Fruit fly (Drosophila melanogaster) whole organism, prepupa: ENCODE data around the gene CG9674.

Experiments used
- CG10669 ChIP-seq: fragments of 200-800 bp; sonication (Bioruptor generic); optimal IDR thresholded peaks from 3 replicates; lab custom pipeline; 2018; ENCODE audit warnings: missing biosample characterization, mild to moderate bottlenecking, missing genetic modification characterization, moderate library complexity
- CG11762 ChIP-seq: fragments of 200-800 bp; sonication (Bioruptor generic); optimal IDR thresholded peaks from 3 replicates; lab custom pipeline; 2016; ENCODE audit warnings: missing biosample characterization, missing genetic modification characterization; ENCODE audit not compliant: insufficient read depth
- CG15336 ChIP-seq: fragments of 200-800 bp; sonication (Bioruptor generic); IDR thresholded peaks from 2 replicates; pipeline ENCODE4 v1.3.6; 2022; ENCODE audit warnings: missing biosample characterization, missing genetic modification characterization
- CG1621 ChIP-seq: fragments of 200-800 bp; sonication (Bioruptor generic); optimal IDR thresholded peaks from 3 replicates; lab custom pipeline; 2018; ENCODE audit warnings: missing biosample characterization, mild to moderate bottlenecking, missing genetic modification characterization
- CG16779 ChIP-seq: fragments of 200-800 bp; sonication (Bioruptor generic); optimal IDR thresholded peaks from 3 replicates; lab custom pipeline; 2017; ENCODE audit warnings: missing biosample characterization, mild to moderate bottlenecking, missing genetic modification characterization
- CG3032 ChIP-seq: fragments of 200-800 bp; optimal IDR thresholded peaks from 2 replicates; lab custom pipeline; 2019; ENCODE audit warnings: missing biosample characterization, mild to moderate bottlenecking, missing genetic modification characterization, moderate library complexity
- CG31627 ChIP-seq: fragments of 200-800 bp; sonication (Bioruptor generic); optimal IDR thresholded peaks from 3 replicates; lab custom pipeline; 2016; ENCODE audit warnings: missing biosample characterization, missing genetic modification characterization
- CG32006 ChIP-seq: fragments of 200-800 bp; sonication (Bioruptor generic); optimal IDR thresholded peaks from 3 replicates; lab custom pipeline; 2017; ENCODE audit warnings: missing biosample characterization, mild to moderate bottlenecking, missing genetic modification characterization
- CG34406 ChIP-seq: fragments of 200-800 bp; sonication (Bioruptor generic); optimal IDR thresholded peaks from 3 replicates; lab custom pipeline; 2016; ENCODE audit warnings: missing biosample characterization, missing genetic modification characterization
- CG3919 ChIP-seq: fragments of 200-800 bp; sonication (Bioruptor generic); optimal IDR thresholded peaks from 3 replicates; lab custom pipeline; 2016; ENCODE audit warnings: missing biosample characterization, missing genetic modification characterization
- CG4318 ChIP-seq: fragments of 200-800 bp; sonication (Bioruptor generic); optimal IDR thresholded peaks from 3 replicates; lab custom pipeline; 2017; ENCODE audit warnings: missing biosample characterization, mild to moderate bottlenecking, missing genetic modification characterization
- CG6163 ChIP-seq: fragments of 200-800 bp; sonication (Bioruptor generic); IDR thresholded peaks from 3 replicates; pipeline ENCODE4 v1.3.6; 2022; ENCODE audit warnings: missing biosample characterization, missing genetic modification characterization
- CG6792 ChIP-seq: fragments of 200-800 bp; sonication (Bioruptor generic); optimal IDR thresholded peaks from 3 replicates; lab custom pipeline; 2016; ENCODE audit warnings: missing biosample characterization, missing genetic modification characterization
- CG6808 ChIP-seq: fragments of 200-800 bp; sonication (Bioruptor generic); optimal IDR thresholded peaks from 3 replicates; lab custom pipeline; 2017; ENCODE audit warnings: missing biosample characterization, missing genetic modification characterization, mild to moderate bottlenecking, moderate library complexity, missing genetic modification reagents
- CG6854 ChIP-seq: fragments of 200-800 bp; sonication (Bioruptor generic); optimal IDR thresholded peaks from 2 replicates; lab custom pipeline; 2017; ENCODE audit warnings: missing biosample characterization, mild to moderate bottlenecking, missing genetic modification characterization
- CG7368 ChIP-seq: fragments of 200-800 bp; sonication (Bioruptor generic); optimal IDR thresholded peaks from 3 replicates; lab custom pipeline; 2016; ENCODE audit warnings: missing biosample characterization, missing genetic modification characterization
- CG8119 ChIP-seq: fragments of 200-800 bp; sonication (Bioruptor generic); IDR thresholded peaks from 3 replicates; pipeline ENCODE4 v1.3.6; 2022; ENCODE audit warnings: missing biosample characterization, missing genetic modification characterization
- CG8319 ChIP-seq: fragments of 200-800 bp; sonication (Bioruptor generic); optimal IDR thresholded peaks from 3 replicates; lab custom pipeline; 2016; ENCODE audit warnings: missing biosample characterization, missing genetic modification characterization
- CG8632 ChIP-seq: fragments of 200-800 bp; sonication (Bioruptor generic); optimal IDR thresholded peaks from 3 replicates; lab custom pipeline; 2016; ENCODE audit warnings: missing biosample characterization, missing genetic modification characterization
- CG9139 ChIP-seq: fragments of 200-800 bp; sonication (Bioruptor generic); optimal IDR thresholded peaks from 3 replicates; lab custom pipeline; 2017; ENCODE audit warnings: missing biosample characterization, mild to moderate bottlenecking, missing genetic modification characterization
- Eip78C ChIP-seq: fragments of 200-800 bp; sonication (Bioruptor generic); peaks from one replicate; lab custom pipeline; 2016; ENCODE audit warnings: missing biosample characterization, missing genetic modification characterization
- Eip93F ChIP-seq: fragments of 200-800 bp; sonication (Bioruptor generic); optimal IDR thresholded peaks from 2 replicates; lab custom pipeline; 2016; ENCODE audit warnings: missing biosample characterization, mild to moderate bottlenecking, missing genetic modification characterization
- Ets21C ChIP-seq: fragments of 200-800 bp; sonication (Bioruptor generic); optimal IDR thresholded peaks from 3 replicates; lab custom pipeline; 2016; ENCODE audit warnings: missing biosample characterization, missing genetic modification characterization
- Ets96B ChIP-seq: fragments of 200-800 bp; optimal IDR thresholded peaks from 2 replicates; lab custom pipeline; 2019; ENCODE audit warnings: missing biosample characterization, mild to moderate bottlenecking, missing genetic modification characterization, moderate library complexity
- Gug ChIP-seq: fragments of 200-800 bp; sonication (Bioruptor generic); IDR thresholded peaks from 2 replicates; pipeline ENCODE4 v1.3.6; 2022; ENCODE audit warnings: missing biosample characterization, missing genetic modification characterization
- Hr39 ChIP-seq: fragments of 200-800 bp; sonication (Bioruptor generic); optimal IDR thresholded peaks from 2 replicates; lab custom pipeline; 2016; ENCODE audit warnings: missing biosample characterization, missing genetic modification characterization
- Hr4 ChIP-seq: fragments of 200-800 bp; sonication (Bioruptor generic); optimal IDR thresholded peaks from 3 replicates; lab custom pipeline; 2016; ENCODE audit warnings: missing biosample characterization, missing genetic modification characterization
- Smox ChIP-seq: fragments of 200-800 bp; sonication (Bioruptor generic); optimal IDR thresholded peaks from 3 replicates; lab custom pipeline; 2016; ENCODE audit warnings: missing biosample characterization, missing genetic modification characterization
- Sox102F ChIP-seq: fragments of 200-800 bp; sonication (Bioruptor generic); optimal IDR thresholded peaks from 2 replicates; lab custom pipeline; 2016; ENCODE audit warnings: missing biosample characterization, mild to moderate bottlenecking, missing genetic modification characterization
- Sox14 ChIP-seq: fragments of 200-800 bp; sonication (Bioruptor generic); optimal IDR thresholded peaks from 3 replicates; lab custom pipeline; 2016; ENCODE audit warnings: missing biosample characterization, missing genetic modification characterization
- achi ChIP-seq: fragments of 200-800 bp; sonication (Bioruptor generic); optimal IDR thresholded peaks from 3 replicates; lab custom pipeline; 2016; ENCODE audit warnings: missing biosample characterization, missing genetic modification characterization
- cyc ChIP-seq: fragments of 200-800 bp; sonication (Bioruptor generic); optimal IDR thresholded peaks from 3 replicates; lab custom pipeline; 2016; ENCODE audit warnings: missing biosample characterization, missing genetic modification characterization
- dsx ChIP-seq: fragments of 200-800 bp; optimal IDR thresholded peaks from 3 replicates; lab custom pipeline; 2019; ENCODE audit warnings: missing biosample characterization, mild to moderate bottlenecking, missing genetic modification characterization, moderate library complexity; ENCODE audit not compliant: poor library complexity, severe bottlenecking
- eg ChIP-seq: fragments of 200-800 bp; sonication (Bioruptor generic); IDR thresholded peaks from 3 replicates; pipeline ENCODE4 v1.3.6; 2022; ENCODE audit warnings: missing biosample characterization, missing genetic modification characterization
- esn ChIP-seq: fragments of 200-800 bp; sonication (Bioruptor generic); optimal IDR thresholded peaks from 2 replicates; lab custom pipeline; 2016; ENCODE audit warnings: missing biosample characterization, mild to moderate bottlenecking, missing genetic modification characterization, moderate library complexity
- fd59A ChIP-seq: fragments of 200-800 bp; sonication (Bioruptor generic); optimal IDR thresholded peaks from 2 replicates; lab custom pipeline; 2017; ENCODE audit warnings: missing biosample characterization, mild to moderate bottlenecking, missing genetic modification characterization, missing genetic modification reagents
- fd85E ChIP-seq: fragments of 200-800 bp; sonication (Bioruptor generic); optimal IDR thresholded peaks from 3 replicates; lab custom pipeline; 2016; ENCODE audit warnings: missing biosample characterization, missing genetic modification characterization
- salr ChIP-seq, 2 experiments: fragments of 200-800 bp; sonication (Bioruptor generic); optimal IDR thresholded peaks; 3 replicates each; lab custom pipeline; 2016 to 2018; ENCODE audit warnings: missing biosample characterization in 2 of 2, missing genetic modification characterization in 2 of 2, mild to moderate bottlenecking in 1 of 2
- spab ChIP-seq: fragments of 200-800 bp; sonication (Bioruptor generic); optimal IDR thresholded peaks from 2 replicates; lab custom pipeline; 2017; ENCODE audit warnings: missing biosample characterization, mild to moderate bottlenecking, missing genetic modification characterization, missing genetic modification reagents
- ss ChIP-seq, 2 experiments: fragments of 200-800 bp; sonication (Bioruptor generic); optimal IDR thresholded peaks; 2 replicates in 1 of 2; 3 replicates in 1 of 2; lab custom pipeline; 2017 to 2018; ENCODE audit warnings: mild to moderate bottlenecking in 2 of 2, missing biosample characterization in 2 of 2, missing genetic modification characterization in 2 of 2, moderate library complexity in 1 of 2
- svp ChIP-seq: fragments of 200-800 bp; sonication (Bioruptor generic); peaks from one replicate; lab custom pipeline; 2016; ENCODE audit warnings: missing biosample characterization, missing genetic modification characterization
- topi ChIP-seq: fragments of 200-800 bp; sonication (Bioruptor generic); optimal IDR thresholded peaks from 3 replicates; lab custom pipeline; 2016; ENCODE audit warnings: missing biosample characterization, missing genetic modification characterization
- vri ChIP-seq: fragments of 200-800 bp; sonication (Bioruptor generic); optimal IDR thresholded peaks from 3 replicates; lab custom pipeline; 2016; ENCODE audit warnings: missing biosample characterization, mild to moderate bottlenecking, missing genetic modification characterization

Gene CG9674

dm6 chr3L:16807558-16807957 lies at the start of gene CG9674:
CG9674 (minus strand) TSS chr3L:16807731.
- TF ChIP-seq CG34406 (GFP tag; lab: Kevin White, UChicago) = no peak
- TF ChIP-seq CG9139 (GFP tag; lab: Kevin White, UChicago) = peak; percentile 14
- TF ChIP-seq Eip78C (GFP tag; lab: Kevin White, UChicago) = peak; percentile 20
- peak; percentile 22 to 25 for TF ChIP-seq ss (GFP tag; optimal IDR thresholded peaks at IDR 0.05; lab: Kevin White, UChicago)

- no peak for TF ChIP-seq CG7368 (GFP tag; lab: Kevin White, UChicago)
- TF ChIP-seq esn (GFP tag; lab: Kevin White, UChicago) = no peak
- TF ChIP-seq Sox102F (GFP tag; lab: Kevin White, UChicago) = no peak
- no peak for TF ChIP-seq Sox14
- TF ChIP-seq CG3919 (GFP tag; lab: Kevin White, UChicago) = no peak
- TF ChIP-seq CG6854 (GFP tag; lab: Kevin White, UChicago) = no peak
- TF ChIP-seq CG15336 (GFP tag; lab: Robert Waterston, UW) = no peak
- TF ChIP-seq Hr4 = no peak
- no peak for TF ChIP-seq CG3032 (tag; lab: Kevin White, UChicago)
- no peak for TF ChIP-seq CG10669
- TF ChIP-seq achi (GFP tag; lab: Kevin White, UChicago) = no peak
- TF ChIP-seq Gug (GFP tag; lab: Robert Waterston, UW) = no peak
- TF ChIP-seq CG6808 (GFP tag; lab: Kevin White, UChicago) = no peak
- TF ChIP-seq CG11762 (GFP tag; lab: Kevin White, UChicago) = no peak
- no peak for TF ChIP-seq CG1621 (tag; lab: Kevin White, UChicago)
- TF ChIP-seq Smox (GFP tag; lab: Kevin White, UChicago) = no peak
- no peak for TF ChIP-seq CG6792 (GFP tag; lab: Kevin White, UChicago)
- TF ChIP-seq Eip93F (GFP tag; lab: Kevin White, UChicago) = no peak
- TF ChIP-seq cyc (GFP tag; lab: Kevin White, UChicago) = no peak
- TF ChIP-seq CG4318 (GFP tag; lab: Kevin White, UChicago) = no peak
These were observed 47.8 kb upstream of the CG9674 start for dm6 chr3L:16855287-16855686.

dm6 chr3L:16854387-16855033 lies 47.0 kb upstream of the CG9674 start:
- TF ChIP-seq topi (no peak), dsx (no peak), Hr4 (no peak), CG31627 (GFP tag; lab: Kevin White, UChicago) (no peak), salr (GFP tag; optimal IDR thresholded peaks at IDR 0.05; lab: Kevin White, UChicago) (peak in 1 of 2 experiments; percentile 4), cyc (GFP tag; lab: Kevin White, UChicago) (no peak), ss (GFP tag; optimal IDR thresholded peaks at IDR 0.05; lab: Kevin White, UChicago) (peak; percentile 69 to 80), CG3032 (tag; lab: Kevin White, UChicago) (peak; percentile 44), svp (no peak), CG11762 (GFP tag; lab: Kevin White, UChicago) (no peak), Sox102F (GFP tag; lab: Kevin White, UChicago) (no peak), CG8319 (GFP tag; lab: Kevin White, UChicago) (no peak), spab (GFP tag; lab: Kevin White, UChicago) (peak; percentile 49), CG6854 (GFP tag; lab: Kevin White, UChicago) (no peak), CG6792 (GFP tag; lab: Kevin White, UChicago) (no peak), CG16779 (tag; lab: Kevin White, UChicago) (no peak), Eip78C (GFP tag; lab: Kevin White, UChicago) (peak; percentile 73), Ets96B (tag; lab: Kevin White, UChicago) (peak; percentile 47), CG6808 (GFP tag; lab: Kevin White, UChicago) (peak; percentile 72), esn (GFP tag; lab: Kevin White, UChicago) (no peak), Ets21C (no peak), fd59A (GFP tag; lab: Kevin White, UChicago) (no peak), CG32006 (GFP tag; lab: Kevin White, UChicago) (no peak), CG15336 (GFP tag; lab: Robert Waterston, UW) (no peak), CG1621 (tag; lab: Kevin White, UChicago) (peak; percentile 0), CG4318 (GFP tag; lab: Kevin White, UChicago) (no peak), CG8119 (GFP tag; lab: Robert Waterston, UW) (peak; percentile 26; the same call in 1 of the 3 replicates), vri (no peak), CG8632 (GFP tag; lab: Kevin White, UChicago) (no peak), eg (GFP tag; lab: Robert Waterston, UW) (no peak), fd85E (GFP tag; lab: Kevin White, UChicago) (no peak), Hr39 (no peak), Sox14 (peak; percentile 27), CG6163 (GFP tag; lab: Robert Waterston, UW) (0 out of 3 replicates have a peak, but pooled peaks have one; percentile 39)
